Fruit fly (Drosophila melanogaster) whole organism, pupa: ENCODE data around the gene CG9948.

Source experiments
- CG10348 ChIP-seq: fragments of 200-800 bp; sonication (Bioruptor generic); IDR thresholded peaks from 2 replicates; pipeline ENCODE4 v1.3.6; 2022; ENCODE audit warnings: missing biosample characterization, missing genetic modification characterization
- CG32121 ChIP-seq: fragments of 200-800 bp; sonication (Bioruptor generic); IDR thresholded peaks from 2 replicates; pipeline ENCODE4 v1.3.6; 2022; ENCODE audit warnings: missing biosample characterization, missing genetic modification characterization
- gl ChIP-seq: fragments of 200-800 bp; sonication (Bioruptor generic); optimal IDR thresholded peaks from 2 replicates; lab custom pipeline; 2018; ENCODE audit warnings: missing biosample characterization, mild to moderate bottlenecking, missing genetic modification characterization

DNA sequence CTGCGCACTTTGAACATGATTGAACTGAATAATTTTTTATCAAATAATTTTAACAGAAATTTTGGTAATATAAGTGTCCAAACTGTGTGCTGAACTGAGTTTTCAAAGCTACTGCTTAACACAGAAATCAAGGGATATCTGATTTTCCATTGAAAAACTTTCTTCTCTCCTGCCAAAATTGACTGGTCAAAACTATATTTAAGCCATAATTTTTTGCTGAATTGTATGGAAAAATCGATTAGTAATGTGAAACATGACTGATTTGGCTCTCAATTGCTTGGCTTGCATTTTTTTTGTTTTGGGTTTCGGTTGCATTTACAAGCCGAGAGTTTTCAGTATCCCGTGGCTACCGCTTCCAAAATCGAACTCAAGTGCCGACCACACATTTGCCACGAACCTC is 28.7 kb downstream of the CG9948 start, which contains the start of the genes CG32388 and CG43439:
- TF ChIP-seq gl (tag; lab: Kevin White, UChicago) (no peak), CG32121 (GFP tag; lab: Robert Waterston, UW) (no peak), CG10348 (GFP tag; lab: Robert Waterston, UW) (no peak)
